Worm (Caenorhabditis elegans) whole organism, mixed stage, embryonic: ENCODE measurements around the gene twnk-1.

Experiments used
- M03D4.4 ChIP-seq: sonication (generic microtip); optimal IDR thresholded peaks from 2 replicates; lab custom pipeline; 2017; ENCODE audit warnings: mild to moderate bottlenecking, missing genetic modification characterization, missing compliant biosample characterization
- bed-3 ChIP-seq: fragments of 200-800 bp; sonication (Bioruptor generic); optimal IDR thresholded peaks from 3 replicates; lab custom pipeline; 2018; ENCODE audit warnings: mild to moderate bottlenecking, missing genetic modification characterization, moderate library complexity, missing compliant biosample characterization
- ceh-39 ChIP-seq: fragments of 150-350 bp; optimal IDR thresholded peaks from 2 replicates; lab custom pipeline; 2014; ENCODE audit warnings: missing biosample characterization, missing genetic modification characterization
- ceh-43 ChIP-seq: fragments of 200-800 bp; sonication (Bioruptor generic); optimal IDR thresholded peaks from 2 replicates; lab custom pipeline; 2018; ENCODE audit warnings: mild to moderate bottlenecking, missing genetic modification characterization, moderate library complexity, missing compliant biosample characterization
- ceh-83 ChIP-seq: fragments of 200-800 bp; sonication (Bioruptor generic); optimal IDR thresholded peaks from 2 replicates; lab custom pipeline; 2018; ENCODE audit warnings: mild to moderate bottlenecking, missing genetic modification characterization, missing compliant biosample characterization
- ces-1 ChIP-seq: fragments of 150-350 bp; optimal IDR thresholded peaks from 2 replicates; lab custom pipeline; 2014; ENCODE audit warnings: missing biosample characterization, missing genetic modification reagents, missing genetic modification characterization
- cnd-1 ChIP-seq: fragments of 200-800 bp; sonication (Bioruptor generic); optimal IDR thresholded peaks from 2 replicates; lab custom pipeline; 2018; ENCODE audit warnings: mild to moderate bottlenecking, missing genetic modification characterization, missing compliant biosample characterization
- drap-1 ChIP-seq: fragments of 200-800 bp; sonication (Bioruptor generic); optimal IDR thresholded peaks from 3 replicates; lab custom pipeline; 2018; ENCODE audit warnings: mild to moderate bottlenecking, missing genetic modification characterization, missing compliant biosample characterization
- elt-1 ChIP-seq: sonication (generic microtip); optimal IDR thresholded peaks from 2 replicates; lab custom pipeline; 2017; ENCODE audit warnings: missing genetic modification characterization, mild to moderate bottlenecking, missing compliant biosample characterization, antibody characterized with exemption, moderate library complexity, borderline replicate concordance; ENCODE audit not compliant: insufficient read depth
- elt-3 ChIP-seq: fragments of 150-350 bp; optimal IDR thresholded peaks from 2 replicates; lab custom pipeline; 2014; ENCODE audit warnings: missing biosample characterization, missing genetic modification characterization
- flh-1 ChIP-seq: fragments of 200-800 bp; sonication (Bioruptor generic); optimal IDR thresholded peaks from 2 replicates; lab custom pipeline; 2018; ENCODE audit warnings: mild to moderate bottlenecking, missing genetic modification characterization, moderate library complexity, missing compliant biosample characterization
- ham-2 ChIP-seq: fragments of 200-800 bp; sonication (Bioruptor generic); optimal IDR thresholded peaks from 2 replicates; lab custom pipeline; 2018; ENCODE audit warnings: mild to moderate bottlenecking, missing genetic modification characterization, missing compliant biosample characterization
- hlh-1 ChIP-seq: fragments of 150-350 bp; optimal IDR thresholded peaks from 2 replicates; lab custom pipeline; 2014; ENCODE audit warnings: missing biosample characterization, missing genetic modification reagents, missing genetic modification characterization
- lin-13 ChIP-seq: fragments of 150-350 bp; optimal IDR thresholded peaks from 2 replicates; lab custom pipeline; 2014; ENCODE audit warnings: missing biosample characterization, missing genetic modification characterization
- lin-32 ChIP-seq: fragments of 200-800 bp; sonication (Bioruptor generic); optimal IDR thresholded peaks from 2 replicates; lab custom pipeline; 2018; ENCODE audit warnings: mild to moderate bottlenecking, missing genetic modification characterization, missing compliant biosample characterization
- lsy-2 ChIP-seq: fragments of 150-350 bp; optimal IDR thresholded peaks from 2 replicates; lab custom pipeline; 2014; ENCODE audit warnings: missing biosample characterization, missing genetic modification characterization
- mep-1 ChIP-seq: fragments of 150-350 bp; optimal IDR thresholded peaks from 2 replicates; lab custom pipeline; 2017; ENCODE audit warnings: missing biosample characterization, missing genetic modification reagents, missing genetic modification characterization, inconsistent platforms
- mls-2 ChIP-seq: sonication (generic microtip); optimal IDR thresholded peaks from 2 replicates; lab custom pipeline; 2016; ENCODE audit warnings: mild to moderate bottlenecking, missing genetic modification characterization, moderate library complexity, missing compliant biosample characterization
- nhr-12 ChIP-seq: fragments of 150-350 bp; optimal IDR thresholded peaks from 2 replicates; lab custom pipeline; 2014; ENCODE audit warnings: missing biosample characterization, missing genetic modification characterization
- nhr-2 ChIP-seq: fragments of 150-350 bp; optimal IDR thresholded peaks from 2 replicates; lab custom pipeline; 2014; ENCODE audit warnings: missing biosample characterization, missing genetic modification characterization
- nhr-237 ChIP-seq: fragments of 150-350 bp; optimal IDR thresholded peaks from 2 replicates; lab custom pipeline; 2014; ENCODE audit warnings: missing biosample characterization, missing genetic modification characterization
- nhr-76 ChIP-seq: sonication (generic microtip); optimal IDR thresholded peaks from 2 replicates; lab custom pipeline; 2017; ENCODE audit warnings: missing biosample characterization, missing genetic modification characterization
- pha-4 ChIP-seq: fragments of 150-350 bp; optimal IDR thresholded peaks from 2 replicates; lab custom pipeline; 2018; ENCODE audit warnings: missing biosample characterization, missing genetic modification reagents, missing genetic modification characterization
- sptf-1 ChIP-seq: sonication (generic microtip); optimal IDR thresholded peaks from 2 replicates; lab custom pipeline; 2017; ENCODE audit warnings: mild to moderate bottlenecking, missing genetic modification characterization, moderate library complexity, missing compliant biosample characterization
- tbx-8 ChIP-seq: fragments of 200-800 bp; sonication (Bioruptor generic); optimal IDR thresholded peaks from 2 replicates; lab custom pipeline; 2018; ENCODE audit warnings: mild to moderate bottlenecking, missing genetic modification characterization, moderate library complexity, missing compliant biosample characterization
- unc-120 ChIP-seq: sonication (generic microtip); optimal IDR thresholded peaks from 2 replicates; lab custom pipeline; 2017; ENCODE audit warnings: missing genetic modification characterization, missing compliant biosample characterization; ENCODE audit not compliant: poor library complexity, severe bottlenecking
- unc-39 ChIP-seq: fragments of 150-350 bp; optimal IDR thresholded peaks from 2 replicates; lab custom pipeline; 2014; ENCODE audit warnings: missing biosample characterization, missing genetic modification characterization
- unc-62 ChIP-seq: fragments of 150-350 bp; optimal IDR thresholded peaks from 2 replicates; lab custom pipeline; 2014; ENCODE audit warnings: missing biosample characterization, missing genetic modification reagents, missing genetic modification characterization
- zip-8 ChIP-seq: fragments of 150-350 bp; optimal IDR thresholded peaks from 2 replicates; lab custom pipeline; 2014; ENCODE audit warnings: missing biosample characterization, missing genetic modification characterization
- ztf-11 ChIP-seq: fragments of 150-350 bp; optimal IDR thresholded peaks from 2 replicates; lab custom pipeline; 2014; ENCODE audit warnings: missing biosample characterization, missing genetic modification characterization

Gene twnk-1

DNA sequence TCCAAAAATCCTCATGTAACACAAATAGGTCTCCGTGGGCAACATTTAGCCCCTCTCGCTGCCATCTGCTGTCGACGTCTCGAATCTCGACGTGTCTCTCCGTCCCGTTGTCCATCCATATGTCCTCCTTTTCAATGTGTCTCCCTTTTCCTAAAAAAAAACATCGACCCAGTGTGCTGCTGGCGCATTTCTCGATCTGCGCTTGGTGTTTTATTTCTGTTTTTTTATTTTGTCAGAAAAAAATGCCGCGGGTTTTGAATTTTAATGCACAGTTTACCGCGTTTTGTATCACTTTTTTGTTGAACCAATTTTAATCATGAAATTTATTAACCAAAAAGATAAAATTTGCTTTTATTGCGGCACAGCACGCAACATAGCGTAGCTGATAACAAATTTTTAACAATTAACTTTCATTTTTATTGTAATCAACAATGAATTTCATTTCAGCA is 15.2 kb upstream of the twnk-1 start:
- TF ChIP-seq ham-2 (GFP tag; lab: Kevin White, UChicago), result no peak
- TF ChIP-seq ztf-11 (tag; lab: Kevin White, UChicago), result no peak
- peak; percentile 78 for TF ChIP-seq cnd-1
- TF ChIP-seq ces-1, result peak; percentile 38
- TF ChIP-seq mep-1 (tag; lab: Kevin White, UChicago), result peak; percentile 44
- TF ChIP-seq sptf-1 (tag; lab: Kevin White, UChicago), result peak; percentile 22
- peak; percentile 54 for TF ChIP-seq lin-32 (GFP tag; lab: Kevin White, UChicago)
- no peak for TF ChIP-seq M03D4.4 (tag; lab: Kevin White, UChicago)
- peak; percentile 48 for TF ChIP-seq hlh-1
- TF ChIP-seq elt-3 (tag; lab: Kevin White, UChicago), result no peak
- no peak for TF ChIP-seq ceh-83
- TF ChIP-seq ceh-43 (GFP tag; lab: Kevin White, UChicago), result no peak
- no peak for TF ChIP-seq elt-1 (tag; lab: Kevin White, UChicago)
- peak; percentile 31 for TF ChIP-seq ceh-39 (tag; lab: Kevin White, UChicago)
- peak; percentile 43 for TF ChIP-seq mls-2 (tag; lab: Kevin White, UChicago)
- peak; percentile 51 for TF ChIP-seq unc-62 (GFP tag; lab: Kevin White, UChicago)
- no peak for TF ChIP-seq nhr-76 (tag; lab: Kevin White, UChicago)
- peak; percentile 9 for TF ChIP-seq lsy-2 (tag; lab: Kevin White, UChicago)

DNA sequence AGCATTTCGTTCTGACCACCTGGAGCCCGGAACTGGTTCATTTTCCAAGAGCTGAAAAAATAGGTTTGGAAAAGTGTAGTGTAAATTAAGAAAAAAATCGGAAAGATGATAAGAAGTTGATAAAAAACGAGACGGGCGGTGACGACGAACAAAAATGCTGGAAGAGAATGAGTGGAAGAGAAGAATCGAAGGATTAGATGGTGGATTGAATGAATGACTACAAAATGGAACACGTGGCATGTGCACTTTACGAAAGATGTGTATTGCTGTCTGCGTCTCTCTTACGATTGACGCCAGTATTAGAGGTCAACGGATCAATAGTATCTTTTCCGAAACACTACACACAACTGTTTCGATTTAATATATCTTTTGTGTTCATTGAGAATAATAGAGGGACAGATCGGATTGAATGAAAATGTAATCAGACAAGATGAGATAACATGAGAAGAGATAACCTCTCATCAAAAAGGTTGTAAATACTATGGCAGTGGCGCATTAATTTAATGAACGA is 10.3 kb upstream of the twnk-1 start, which contains the start of gene sft-4:
Gene sft-4 (minus strand): TSS at position 51 of the 511 bp plus-strand sequence.
- TF ChIP-seq lin-32 (GFP tag; lab: Kevin White, UChicago), result no peak
- TF ChIP-seq elt-1 (tag; lab: Kevin White, UChicago), result peak; percentile 56
- peak; percentile 80 for TF ChIP-seq hlh-1
- TF ChIP-seq unc-120 (tag; lab: Kevin White, UChicago), result peak; percentile 47
- peak; percentile 71 for TF ChIP-seq unc-62 (GFP tag; lab: Kevin White, UChicago)

DNA sequence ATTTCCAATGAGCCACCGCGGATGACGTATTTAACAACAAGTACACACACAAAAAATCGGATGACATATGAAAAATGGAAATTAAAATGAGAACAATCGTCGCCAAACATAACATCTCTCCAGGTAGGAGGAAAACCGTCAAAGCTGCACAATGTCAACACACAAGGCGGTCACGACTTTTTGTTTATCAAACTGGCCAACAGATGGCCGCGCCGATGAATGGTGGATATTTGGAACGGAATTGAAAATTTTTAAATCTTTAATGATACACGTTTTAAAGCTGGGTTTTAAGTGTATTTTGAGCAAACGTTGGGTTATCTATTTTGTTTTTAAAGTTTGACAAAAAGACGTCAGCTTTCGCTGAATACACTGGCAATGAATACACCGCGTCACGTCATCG is 9.7 kb upstream of the twnk-1 start:
- TF ChIP-seq pha-4 (tag; lab: Kevin White, UChicago) (peak; percentile 85), unc-62 (GFP tag; lab: Kevin White, UChicago) (no peak), zip-8 (tag; lab: Kevin White, UChicago) (no peak), ham-2 (GFP tag; lab: Kevin White, UChicago) (peak; percentile 3), nhr-237 (tag; lab: Kevin White, UChicago) (no peak)

DNA sequence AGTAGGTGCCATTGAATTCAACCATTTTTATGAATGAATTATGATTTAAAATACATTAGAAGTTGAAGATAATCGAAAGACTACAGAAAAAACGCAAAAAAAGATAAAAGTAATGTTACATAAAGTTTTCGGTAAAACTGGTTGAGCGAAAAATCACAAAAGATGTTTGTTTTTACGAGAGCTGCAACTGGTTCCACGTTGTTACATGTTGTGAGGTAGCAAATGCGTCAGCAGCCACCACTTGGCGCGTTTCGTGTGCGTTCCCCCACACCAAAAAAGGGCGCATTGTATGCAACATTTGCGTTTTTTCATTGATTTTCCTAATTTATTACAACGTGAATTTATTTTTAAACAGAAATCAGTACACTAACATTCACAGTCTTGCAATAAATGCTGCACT is 8.9 kb upstream of the twnk-1 start, which contains the start of gene gakh-1:
Gene gakh-1 (plus strand): TSS at position 347 of the 400 bp plus-strand sequence.
- TF ChIP-seq pha-4 (tag; lab: Kevin White, UChicago) (peak; percentile 66), unc-120 (tag; lab: Kevin White, UChicago) (peak; percentile 44), sptf-1 (tag; lab: Kevin White, UChicago) (peak; percentile 39), zip-8 (tag; lab: Kevin White, UChicago) (no peak), hlh-1 (peak; percentile 17), lin-13 (tag; lab: Kevin White, UChicago) (peak; percentile 54)

DNA sequence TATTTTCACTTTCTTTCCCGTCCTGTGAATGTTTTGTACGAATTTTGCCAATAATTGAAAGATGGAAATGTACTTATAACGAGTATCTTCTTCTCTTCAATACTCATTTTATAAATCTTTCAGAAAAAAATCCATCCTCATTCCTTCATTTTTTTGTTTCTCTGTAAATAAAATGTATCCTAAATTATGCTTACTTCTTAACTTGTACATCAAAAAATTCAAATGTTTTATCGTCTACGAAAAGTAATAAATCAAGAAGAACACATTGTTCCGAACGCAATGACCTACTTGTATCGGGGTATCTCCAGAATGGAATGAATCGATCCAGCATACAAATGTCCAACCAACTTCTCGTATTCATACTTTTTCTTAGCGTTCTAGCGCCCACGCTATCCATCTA is 4.8 kb upstream of the twnk-1 start, which contains the start of gene F46G11.6:
Gene F46G11.6 (plus strand): TSS at position 301 of the 400 bp plus-strand sequence.
- TF ChIP-seq ceh-43 (GFP tag; lab: Kevin White, UChicago), result no peak
- TF ChIP-seq unc-62 (GFP tag; lab: Kevin White, UChicago), result no peak
- no peak for TF ChIP-seq nhr-12 (tag; lab: Kevin White, UChicago)
- no peak for TF ChIP-seq unc-120 (tag; lab: Kevin White, UChicago)
- no peak for TF ChIP-seq nhr-237 (tag; lab: Kevin White, UChicago)
- TF ChIP-seq ceh-39 (tag; lab: Kevin White, UChicago), result no peak
- no peak for TF ChIP-seq nhr-76 (tag; lab: Kevin White, UChicago)
- TF ChIP-seq unc-39, result no peak
- TF ChIP-seq flh-1 (GFP tag; lab: Kevin White, UChicago), result no peak
- no peak for TF ChIP-seq lin-13 (tag; lab: Kevin White, UChicago)
- TF ChIP-seq mep-1 (tag; lab: Kevin White, UChicago), result no peak
- no peak for TF ChIP-seq ham-2 (GFP tag; lab: Kevin White, UChicago)
- TF ChIP-seq ztf-11 (tag; lab: Kevin White, UChicago), result no peak
- TF ChIP-seq ceh-83, result no peak
- TF ChIP-seq drap-1 (GFP tag; lab: Kevin White, UChicago), result no peak
- TF ChIP-seq mls-2 (tag; lab: Kevin White, UChicago), result no peak
- TF ChIP-seq tbx-8, result no peak
- TF ChIP-seq nhr-2 (tag; lab: Kevin White, UChicago), result no peak
- TF ChIP-seq bed-3 (GFP tag; lab: Kevin White, UChicago), result no peak
- TF ChIP-seq, all 35 proteins: peak for 0
